Worm (Caenorhabditis elegans): ENCODE data around the gene Y47D3B.4.

ce11 chrIII:11427548-11428152 lies 22.5 kb downstream of the Y47D3B.4 start:
- TF ChIP-seq flt-1 (GFP tag; IDR thresholded peaks at IDR 0.05) (no peak), med-1 (GFP tag; optimal IDR thresholded peaks at IDR 0.05; ENCODE audit: insufficient read depth) (no peak), cog-1 (tag; optimal IDR thresholded peaks at IDR 0.05) (no peak), ref-1 (GFP tag; conservative IDR thresholded peaks at IDR 0.05) (no peak), klf-2 (GFP tag; conservative IDR thresholded peaks at IDR 0.05) (no peak), tab-1 (GFP tag; IDR thresholded peaks at IDR 0.05) (no peak; the same call in 1 of the 2 replicates), ztf-29 (GFP tag; IDR thresholded peaks at IDR 0.05) (no peak)

Measured in whole organism, midembryonic.